Worm (Caenorhabditis elegans) whole organism, late embryonic: ENCODE measurements around the gene C37C3.18.

Experiments used
- C08G9.2 ChIP-seq: sonication (generic microtip); optimal IDR thresholded peaks from 2 replicates; lab custom pipeline; 2016; ENCODE audit warnings: mild to moderate bottlenecking, missing genetic modification characterization, moderate library complexity, missing compliant biosample characterization
- T23F11.4 ChIP-seq: fragments of 200-800 bp; sonication (Bioruptor generic); optimal IDR thresholded peaks from 2 replicates; lab custom pipeline; 2018; ENCODE audit warnings: mild to moderate bottlenecking, missing genetic modification characterization, missing compliant biosample characterization
- ceh-14 ChIP-seq: sonication (generic microtip); optimal IDR thresholded peaks from 2 replicates; lab custom pipeline; 2016; ENCODE audit warnings: missing genotype, missing genetic modification characterization, missing compliant biosample characterization
- ceh-18 ChIP-seq: sonication (generic microtip); optimal IDR thresholded peaks from 2 replicates; lab custom pipeline; 2016; ENCODE audit warnings: missing genetic modification characterization, missing compliant biosample characterization
- ceh-19 ChIP-seq: fragments of 200-800 bp; sonication (Bioruptor generic); optimal IDR thresholded peaks from 2 replicates; lab custom pipeline; 2018; ENCODE audit warnings: mild to moderate bottlenecking, missing genetic modification characterization, missing compliant biosample characterization
- ceh-2 ChIP-seq: sonication (generic microtip); optimal IDR thresholded peaks from 2 replicates; lab custom pipeline; 2016; ENCODE audit warnings: missing genotype, missing genetic modification characterization, missing compliant biosample characterization
- ceh-31 ChIP-seq: sonication (generic microtip); optimal IDR thresholded peaks from 2 replicates; lab custom pipeline; 2016; ENCODE audit warnings: missing genetic modification characterization, missing compliant biosample characterization
- ceh-48 ChIP-seq: sonication (generic microtip); optimal IDR thresholded peaks from 2 replicates; lab custom pipeline; 2016; ENCODE audit warnings: missing genetic modification characterization, inconsistent platforms, missing compliant biosample characterization
- dve-1 ChIP-seq: sonication (generic microtip); optimal IDR thresholded peaks from 2 replicates; lab custom pipeline; 2017; ENCODE audit warnings: antibody characterized with exemption, mild to moderate bottlenecking, missing genetic modification characterization, missing compliant biosample characterization
- elt-2 ChIP-seq: sonication (generic microtip); optimal IDR thresholded peaks from 2 replicates; lab custom pipeline; 2016; ENCODE audit warnings: missing genetic modification reagents, missing genetic modification characterization, missing compliant biosample characterization
- ets-4 ChIP-seq: sonication (generic microtip); optimal IDR thresholded peaks from 2 replicates; lab custom pipeline; 2016; ENCODE audit warnings: missing genetic modification characterization, missing compliant biosample characterization
- eyg-1 ChIP-seq: sonication (generic microtip); optimal IDR thresholded peaks from 2 replicates; lab custom pipeline; 2016; ENCODE audit warnings: missing genotype, missing genetic modification characterization, missing compliant biosample characterization
- fkh-10 ChIP-seq: fragments of 150-350 bp; optimal IDR thresholded peaks from 2 replicates; lab custom pipeline; 2014; ENCODE audit warnings: missing biosample characterization, missing genetic modification reagents, missing genetic modification characterization
- hlh-13 ChIP-seq: fragments of 200-800 bp; sonication (Bioruptor generic); optimal IDR thresholded peaks from 2 replicates; lab custom pipeline; 2018; ENCODE audit warnings: mild to moderate bottlenecking, missing genetic modification characterization, missing compliant biosample characterization
- hlh-30 ChIP-seq: sonication (generic microtip); optimal IDR thresholded peaks from 2 replicates; lab custom pipeline; 2017; ENCODE audit warnings: antibody characterized with exemption, missing genetic modification characterization, missing compliant biosample characterization; ENCODE audit not compliant: insufficient read depth
- hlh-6 ChIP-seq: sonication (generic microtip); optimal IDR thresholded peaks from 2 replicates; lab custom pipeline; 2016; ENCODE audit warnings: missing genotype, missing genetic modification characterization, missing compliant biosample characterization
- lim-6 ChIP-seq: sonication (generic microtip); optimal IDR thresholded peaks from 2 replicates; lab custom pipeline; 2016; ENCODE audit warnings: missing genetic modification characterization, missing compliant biosample characterization
- madf-2 ChIP-seq: sonication (generic microtip); optimal IDR thresholded peaks from 2 replicates; lab custom pipeline; 2017; ENCODE audit warnings: missing genetic modification characterization, missing compliant biosample characterization
- nfya-1 ChIP-seq: sonication (generic microtip); optimal IDR thresholded peaks from 2 replicates; lab custom pipeline; 2017; ENCODE audit warnings: missing genetic modification characterization, mild to moderate bottlenecking, missing compliant biosample characterization, antibody characterized with exemption, moderate library complexity
- pha-2 ChIP-seq: sonication (generic microtip); optimal IDR thresholded peaks from 2 replicates; lab custom pipeline; 2017; ENCODE audit warnings: mild to moderate bottlenecking, missing genetic modification characterization, missing compliant biosample characterization
- pha-4 ChIP-seq: fragments of 150-350 bp; optimal IDR thresholded peaks from 2 replicates; lab custom pipeline; 2018; ENCODE audit warnings: missing biosample characterization, missing genetic modification reagents, missing genetic modification characterization
- pqm-1 ChIP-seq: sonication (generic microtip); optimal IDR thresholded peaks from 2 replicates; lab custom pipeline; 2016; ENCODE audit warnings: missing genetic modification characterization, missing compliant biosample characterization
- rnt-1 ChIP-seq: sonication (generic microtip); optimal IDR thresholded peaks from 2 replicates; lab custom pipeline; 2016; ENCODE audit warnings: missing genetic modification characterization, missing compliant biosample characterization
- sox-2 ChIP-seq: fragments of 200-800 bp; sonication (Bioruptor generic); IDR thresholded peaks from 2 replicates; pipeline ENCODE4 v1.3.6; 2022; ENCODE audit warnings: missing genetic modification reagents, missing genetic modification characterization, missing compliant biosample characterization
- tbx-2 ChIP-seq: sonication (generic microtip); optimal IDR thresholded peaks from 2 replicates; lab custom pipeline; 2016; ENCODE audit warnings: missing genetic modification characterization, missing compliant biosample characterization
- tbx-7 ChIP-seq: sonication (generic microtip); optimal IDR thresholded peaks from 2 replicates; lab custom pipeline; 2016; ENCODE audit warnings: missing genotype, missing genetic modification characterization, missing compliant biosample characterization
- ttx-3 ChIP-seq: sonication (generic microtip); optimal IDR thresholded peaks from 2 replicates; lab custom pipeline; 2016; ENCODE audit warnings: missing genetic modification reagents, missing genetic modification characterization, missing compliant biosample characterization
- unc-3 ChIP-seq, 2 experiments: fragments of 200-800 bp in 1 of 2; sonication (Bioruptor generic) in 1 of 2; sonication (generic microtip) in 1 of 2; conservative IDR thresholded peaks in 1 of 2; optimal IDR thresholded peaks in 1 of 2; 2 replicates each; pipeline versions ENCODE4 v1.3.6 to Lab custom; 2016 to 2022; ENCODE audit warnings: missing compliant biosample characterization in 2 of 2, missing genetic modification characterization in 2 of 2, missing genetic modification reagents in 1 of 2
- unc-42 ChIP-seq: sonication (generic microtip); optimal IDR thresholded peaks from 2 replicates; lab custom pipeline; 2016; ENCODE audit warnings: missing genotype, missing genetic modification characterization, missing compliant biosample characterization
- unc-55 ChIP-seq: sonication (generic microtip); optimal IDR thresholded peaks from 2 replicates; lab custom pipeline; 2017; ENCODE audit warnings: missing biosample characterization, missing genetic modification reagents, missing genetic modification characterization
- zip-5 ChIP-seq: sonication (generic microtip); optimal IDR thresholded peaks from 2 replicates; lab custom pipeline; 2016; ENCODE audit warnings: missing genetic modification characterization, missing compliant biosample characterization

C37C3.18 gene

ce11 chrV:7811758-7812157, 43.0 kb upstream of the C37C3.18 start, which contains the start of gene ZK742.4:
ZK742.4 (minus strand) TSS chrV:7811792.
- peak; percentile 12 for TF ChIP-seq tbx-2 (tag; lab: Kevin White, UChicago)
- no peak for TF ChIP-seq unc-3 (GFP tag; conservative IDR thresholded peaks at IDR 0.05; lab: Robert Waterston, UW)
- TF ChIP-seq unc-3 (tag; optimal IDR thresholded peaks at IDR 0.05; lab: Kevin White, UChicago), result no peak

- TF ChIP-seq eyg-1 (tag; lab: Kevin White, UChicago), result no peak
- TF ChIP-seq ceh-48 (tag; lab: Kevin White, UChicago), result no peak
- no peak for TF ChIP-seq sox-2
- no peak for TF ChIP-seq fkh-10 (GFP tag; lab: Kevin White, UChicago)
- no peak for TF ChIP-seq ceh-14 (tag; lab: Kevin White, UChicago)
- no peak for TF ChIP-seq pha-4
- no peak for TF ChIP-seq ceh-19 (GFP tag; lab: Kevin White, UChicago)
These were observed 40.2 kb upstream of the C37C3.18 start, which contains the start of gene ZK742.6 for ce11 chrV:7814601-7815000. ZK742.6 (minus strand) TSS chrV:7814942.

ce11 chrV:7816486-7816885, 38.3 kb upstream of the C37C3.18 start:
- TF ChIP-seq unc-42 (tag; lab: Kevin White, UChicago) (peak; percentile 95), ceh-2 (no peak), hlh-30 (no peak)

ce11 chrV:7819585-7819984, 35.2 kb upstream of the C37C3.18 start:
- TF ChIP-seq unc-42 (tag; lab: Kevin White, UChicago) (peak; percentile 74), unc-55 (GFP tag; lab: Kevin White, UChicago) (no peak), ttx-3 (tag; lab: Kevin White, UChicago) (no peak), pqm-1 (tag; lab: Kevin White, UChicago) (no peak)

ce11 chrV:7820270-7820669, 34.5 kb upstream of the C37C3.18 start, which contains the start of gene lbp-4:
lbp-4 (plus strand) TSS chrV:7820578.
- TF ChIP-seq unc-42 (tag; lab: Kevin White, UChicago) (peak; percentile 50), ceh-31 (peak; percentile 92), elt-2 (tag; lab: Kevin White, UChicago) (peak; percentile 22), zip-5 (tag; lab: Kevin White, UChicago) (peak; percentile 2), pha-2 (tag; lab: Kevin White, UChicago) (no peak), ceh-48 (tag; lab: Kevin White, UChicago) (no peak), C08G9.2 (tag; lab: Kevin White, UChicago) (peak; percentile 57), hlh-13 (no peak), ceh-2 (peak; percentile 24), ets-4 (tag; lab: Kevin White, UChicago) (peak; percentile 14), T23F11.4 (GFP tag; lab: Kevin White, UChicago) (no peak), ceh-14 (tag; lab: Kevin White, UChicago) (peak; percentile 62), tbx-2 (tag; lab: Kevin White, UChicago) (peak; percentile 79), lim-6 (tag; lab: Kevin White, UChicago) (peak; percentile 23)

- TF ChIP-seq nfya-1 (tag; lab: Kevin White, UChicago), result peak; percentile 16
- no peak for TF ChIP-seq tbx-7 (tag; lab: Kevin White, UChicago)
- no peak for TF ChIP-seq T23F11.4 (GFP tag; lab: Kevin White, UChicago)
- TF ChIP-seq madf-2 (tag; lab: Kevin White, UChicago), result no peak
- TF ChIP-seq hlh-6 (tag; lab: Kevin White, UChicago), result peak; percentile 40
- TF ChIP-seq tbx-2 (tag; lab: Kevin White, UChicago), result peak; percentile 23
- no peak for TF ChIP-seq dve-1 (tag; lab: Kevin White, UChicago)
- TF ChIP-seq unc-55 (GFP tag; lab: Kevin White, UChicago), result peak; percentile 98
- peak; percentile 95 for TF ChIP-seq rnt-1
- TF ChIP-seq ceh-18 (tag; lab: Kevin White, UChicago), result peak; percentile 77
These were observed 32.1 kb upstream of the C37C3.18 start for ce11 chrV:7822655-7823054.
